Worm (Caenorhabditis elegans) whole organism, early embryonic: ENCODE measurements around the gene Y38H6C.13.

ENCODE experiments used
- ama-1 ChIP-seq: fragments of 150-350 bp; optimal IDR thresholded peaks from 2 replicates; lab custom pipeline; 2014
- hmbx-1 ChIP-seq: sonication (generic microtip); optimal IDR thresholded peaks from 2 replicates; lab custom pipeline; 2016; ENCODE audit warnings: mild to moderate bottlenecking, missing genetic modification characterization, missing compliant biosample characterization
- hmg-4 ChIP-seq: fragments of 200-800 bp; sonication (Bioruptor generic); optimal IDR thresholded peaks from 2 replicates; lab custom pipeline; 2018; ENCODE audit warnings: mild to moderate bottlenecking, missing genetic modification characterization, missing compliant biosample characterization
- hnd-1 ChIP-seq: sonication (generic microtip); optimal IDR thresholded peaks from 2 replicates; lab custom pipeline; 2016; ENCODE audit warnings: missing genetic modification characterization, missing compliant biosample characterization
- pes-1 ChIP-seq: fragments of 200-800 bp; sonication (Bioruptor generic); IDR thresholded peaks from 2 replicates; pipeline ENCODE4 v1.3.6; 2022; ENCODE audit warnings: missing genetic modification reagents, missing genetic modification characterization, missing compliant biosample characterization

- TF ChIP-seq pes-1 (GFP tag; lab: Robert Waterston, UW) (no peak), ama-1 (no peak), hnd-1 (tag; lab: Kevin White, UChicago) (no peak), hmbx-1 (tag; lab: Kevin White, UChicago) (no peak), hmg-4 (GFP tag; lab: Kevin White, UChicago) (no peak)
Observed at ce11 chrV:20492385-20492784, 35.2 kb upstream of the Y38H6C.13 start, which contains the start of gene srbc-79.
